Worm (Caenorhabditis elegans) whole organism, L3 larva: ENCODE measurements around the gene F56D3.1.

Source experiments
- elt-3 ChIP-seq, 3 experiments: fragments of 150-350 bp in 1 of 3; sonication (generic microtip) in 2 of 3; optimal IDR thresholded peaks; 2 replicates in 2 of 3; 4 replicates in 1 of 3; lab custom pipeline; 2014 to 2017; ENCODE audit warnings: missing biosample characterization in 3 of 3, missing genetic modification characterization in 3 of 3
- mdl-1 ChIP-seq: fragments of 150-350 bp; optimal IDR thresholded peaks from 2 replicates; lab custom pipeline; 2014; ENCODE audit warnings: missing biosample characterization, missing genetic modification characterization
- ztf-4 ChIP-seq: fragments of 150-350 bp; optimal IDR thresholded peaks from 2 replicates; lab custom pipeline; 2014; ENCODE audit warnings: missing biosample characterization, missing genetic modification characterization

DNA sequence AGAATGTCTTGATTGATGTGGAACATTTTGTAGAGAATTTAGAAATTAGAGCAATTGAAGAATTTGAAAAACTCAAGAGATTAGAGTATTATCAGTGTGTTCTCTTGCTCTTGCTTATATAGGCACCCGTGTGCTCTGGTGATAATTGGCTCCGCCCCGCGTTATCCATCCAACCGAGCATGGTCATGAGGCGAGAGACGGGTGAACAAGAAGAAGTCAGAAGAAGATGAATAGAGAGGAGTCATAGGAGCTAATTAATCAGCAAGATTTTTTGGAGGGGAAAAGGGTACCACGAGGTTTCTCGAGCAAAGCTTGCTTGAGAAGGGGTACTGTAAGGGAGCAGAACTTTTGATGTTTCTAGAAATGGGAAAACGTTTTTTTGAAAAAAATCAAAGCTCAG, 11.7 kb downstream of the F56D3.1 start:
- TF ChIP-seq ztf-4 (tag; lab: Kevin White, UChicago) (no peak), elt-3 (tag; optimal IDR thresholded peaks at IDR 0.05; lab: Kevin White, UChicago) (no peak), mdl-1 (tag; lab: Kevin White, UChicago) (no peak)
